Worm (Caenorhabditis elegans) whole organism, young adult: ENCODE data around the gene T01H3.5.

Experiments used
- B0035.1 ChIP-seq: sonication (generic microtip); optimal IDR thresholded peaks from 2 replicates; lab custom pipeline; 2016; ENCODE audit warnings: missing genetic modification characterization, mild to moderate bottlenecking, missing compliant biosample characterization, missing genotype, missing genetic modification reagents
- F37B4.10 ChIP-seq: fragments of 200-800 bp; sonication (Bioruptor generic); IDR thresholded peaks from 2 replicates; pipeline ENCODE4 v1.3.6; 2022; ENCODE audit warnings: missing genetic modification characterization, missing compliant biosample characterization
- F52B5.7 ChIP-seq: sonication (generic microtip); optimal IDR thresholded peaks from 2 replicates; lab custom pipeline; 2016; ENCODE audit warnings: mild to moderate bottlenecking, missing genetic modification characterization, missing compliant biosample characterization
- F55B11.4 ChIP-seq: sonication (generic microtip); optimal IDR thresholded peaks from 2 replicates; lab custom pipeline; 2016; ENCODE audit warnings: missing compliant biosample characterization, missing genetic modification characterization, borderline replicate concordance; ENCODE audit not compliant: insufficient read depth
- Y56A3A.18 ChIP-seq: fragments of 200-800 bp; sonication (Bioruptor generic); IDR thresholded peaks from 2 replicates; pipeline ENCODE4 v1.3.6; 2022; ENCODE audit warnings: missing genetic modification reagents, missing genetic modification characterization, missing compliant biosample characterization
- akir-1 ChIP-seq: fragments of 200-800 bp; sonication (Bioruptor generic); optimal IDR thresholded peaks from 2 replicates; lab custom pipeline; 2018; ENCODE audit warnings: mild to moderate bottlenecking, missing genetic modification characterization, moderate library complexity, missing compliant biosample characterization
- ccch-3 ChIP-seq: fragments of 200-800 bp; sonication (Bioruptor generic); optimal IDR thresholded peaks from 2 replicates; lab custom pipeline; 2018; ENCODE audit warnings: mild to moderate bottlenecking, missing genetic modification characterization, missing compliant biosample characterization
- chd-7 ChIP-seq: sonication (generic microtip); optimal IDR thresholded peaks from 2 replicates; lab custom pipeline; 2016; ENCODE audit warnings: mild to moderate bottlenecking, missing genetic modification characterization, moderate library complexity, missing compliant biosample characterization
- gei-17 ChIP-seq: fragments of 200-800 bp; sonication (Bioruptor generic); optimal IDR thresholded peaks from 2 replicates; lab custom pipeline; 2018; ENCODE audit warnings: mild to moderate bottlenecking, missing genetic modification characterization, missing compliant biosample characterization
- lsl-1 ChIP-seq: fragments of 200-800 bp; sonication (Bioruptor generic); optimal IDR thresholded peaks from 2 replicates; lab custom pipeline; 2018; ENCODE audit warnings: mild to moderate bottlenecking, missing genetic modification characterization, moderate library complexity, missing compliant biosample characterization
- madf-6 ChIP-seq: fragments of 200-800 bp; sonication (Bioruptor generic); IDR thresholded peaks from 2 replicates; pipeline ENCODE4 v1.3.6; 2022; ENCODE audit warnings: missing genetic modification reagents, missing genetic modification characterization, missing compliant biosample characterization
- nhr-27 ChIP-seq: fragments of 200-800 bp; sonication (Bioruptor generic); optimal IDR thresholded peaks from 2 replicates; lab custom pipeline; 2018; ENCODE audit warnings: mild to moderate bottlenecking, missing genetic modification characterization, moderate library complexity, missing compliant biosample characterization
- nhr-90 ChIP-seq: sonication (generic microtip); optimal IDR thresholded peaks from 2 replicates; lab custom pipeline; 2016; ENCODE audit warnings: missing genotype, mild to moderate bottlenecking, missing genetic modification characterization, missing compliant biosample characterization
- sea-2 ChIP-seq: fragments of 200-800 bp; sonication (Bioruptor generic); IDR thresholded peaks from 2 replicates; pipeline ENCODE4 v1.3.6; 2022; ENCODE audit warnings: missing genetic modification characterization, missing compliant biosample characterization
- snpc-1.3 ChIP-seq: sonication (generic microtip); optimal IDR thresholded peaks from 2 replicates; lab custom pipeline; 2017; ENCODE audit warnings: missing genetic modification characterization, mild to moderate bottlenecking, missing compliant biosample characterization, antibody characterized with exemption, moderate library complexity, missing genotype, missing genetic modification reagents; ENCODE audit not compliant: insufficient read depth
- unc-130 ChIP-seq: sonication (generic microtip); optimal IDR thresholded peaks from 2 replicates; lab custom pipeline; 2016; ENCODE audit warnings: missing genetic modification reagents, missing genetic modification characterization, missing compliant biosample characterization
- xnd-1 ChIP-seq: sonication (generic microtip); optimal IDR thresholded peaks from 2 replicates; lab custom pipeline; 2016; ENCODE audit warnings: missing genotype, missing genetic modification reagents, missing genetic modification characterization, missing compliant biosample characterization
- ztf-22 ChIP-seq: fragments of 200-800 bp; sonication (Bioruptor generic); optimal IDR thresholded peaks from 2 replicates; lab custom pipeline; 2018; ENCODE audit warnings: mild to moderate bottlenecking, missing genetic modification characterization, moderate library complexity, missing compliant biosample characterization
- ztf-25 ChIP-seq: fragments of 200-800 bp; sonication (Bioruptor generic); IDR thresholded peaks from 2 replicates; pipeline ENCODE4 v1.3.6; 2022; ENCODE audit warnings: missing genetic modification reagents, missing genetic modification characterization, missing compliant biosample characterization

T01H3.5 gene

ce11 chrII:7921155-7921554, 41.7 kb downstream of the T01H3.5 start:
- TF ChIP-seq snpc-1.3 (no peak), chd-7 (tag; lab: Kevin White, UChicago) (no peak), F37B4.10 (GFP tag; lab: Robert Waterston, UW) (no peak), ztf-22 (GFP tag; lab: Kevin White, UChicago) (no peak), sea-2 (GFP tag; lab: Robert Waterston, UW) (no peak), nhr-90 (tag; lab: Kevin White, UChicago) (no peak), ccch-3 (GFP tag; lab: Kevin White, UChicago) (no peak), madf-6 (GFP tag; lab: Robert Waterston, UW) (no peak), xnd-1 (tag; lab: Kevin White, UChicago) (no peak), gei-17 (GFP tag; lab: Kevin White, UChicago) (no peak), akir-1 (GFP tag; lab: Kevin White, UChicago) (no peak)

- TF ChIP-seq Y56A3A.18 (GFP tag; lab: Robert Waterston, UW) (no peak), F52B5.7 (tag; lab: Kevin White, UChicago) (no peak), lsl-1 (GFP tag; lab: Kevin White, UChicago) (no peak), F55B11.4 (tag; lab: Kevin White, UChicago) (no peak), nhr-27 (tag; lab: Kevin White, UChicago) (no peak), B0035.1 (no peak), ztf-25 (no peak), unc-130 (GFP tag; lab: Kevin White, UChicago) (no peak), snpc-1.3 (no peak)
Observed at ce11 chrII:7928600-7928999, 49.2 kb downstream of the T01H3.5 start, which contains the start of gene spv-1. Gene spv-1 (minus strand): TSS chrII:7928700.
